Fruit fly (Drosophila melanogaster): ENCODE measurements around the gene Prosalpha2.

- TF ChIP-seq CG4617 (GFP tag; optimal IDR thresholded peaks at IDR 0.05; ENCODE audit: borderline replicate concordance) (no peak), ken (GFP tag; IDR thresholded peaks at IDR 0.05) (no peak), Vsx1 (GFP tag; optimal IDR thresholded peaks at IDR 0.05) (no peak), CG8478 (optimal IDR thresholded peaks at IDR 0.05) (no peak), caup (GFP tag; optimal IDR thresholded peaks at IDR 0.05; ENCODE audit: severe bottlenecking) (no peak)
Observed at dm6 chr3R:12398620-12399247, 32.4 kb upstream of the Prosalpha2 start, which contains the start of gene Cyp9f3.

Measured in whole organism, embryonic.